Worm (Caenorhabditis elegans): ENCODE measurements around the gene erp-44.3.

DNA sequence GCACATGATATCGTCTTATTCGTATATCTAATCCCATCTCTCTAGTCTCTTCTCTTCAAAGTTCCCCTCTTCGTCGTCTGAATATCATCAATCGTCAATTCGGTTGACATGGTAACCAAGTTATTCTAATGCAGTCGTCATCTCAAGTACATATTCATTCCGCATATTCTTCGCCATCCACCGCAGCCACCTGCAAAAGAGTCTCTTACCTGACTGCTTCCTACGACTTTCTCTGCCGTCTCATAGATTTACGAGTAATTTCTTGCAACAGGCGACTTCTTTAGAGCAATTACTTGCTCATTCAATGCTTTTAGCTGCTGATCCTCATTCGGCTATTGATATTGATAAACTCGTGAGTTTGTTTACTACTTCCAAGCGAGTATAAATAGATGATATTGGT is 5.0 kb downstream of the erp-44.3 start:
- TF ChIP-seq R02D3.7 (tag; optimal IDR thresholded peaks at IDR 0.05) (no peak), ztf-11 (tag; optimal IDR thresholded peaks at IDR 0.05) (no peak)

All from whole organism, L4 larva.